Comparison of ENCODE assay signal across 2 worm cellular contexts in genomic region chrV:10469845-10470244, ce11.
A peak's percentile ranks its signal among the peaks of the same experiment; 100 is the strongest.
TF ChIP-seq lines count a peak whose summit lies in the region.

No protein-coding gene starts in this region.

TF ChIP-seq in whole organism, L1 larva, 84 proteins besides CTCF, POLR2A, EP300 and RAD21:
- TF ChIP-seq efl-1 (optimal IDR thresholded peaks at IDR 0.05; lab: Kevin White, UChicago): no peak
- peak in 1 of 2 experiments; percentile 71 for TF ChIP-seq efl-1 (GFP tag; optimal IDR thresholded peaks at IDR 0.05 in 1 of 2; lab: Kevin White, UChicago)
- TF ChIP-seq ztf-11 (tag; optimal IDR thresholded peaks at IDR 0.05; lab: Kevin White, UChicago): no peak
- TF ChIP-seq fkh-8 (tag; optimal IDR thresholded peaks at IDR 0.05; lab: Kevin White, UChicago): peak; percentile 12

TF ChIP-seq in whole organism, L4 larva, 104 proteins besides CTCF, POLR2A, EP300 and RAD21:
- TF ChIP-seq ztf-11 (tag; optimal IDR thresholded peaks at IDR 0.05; lab: Kevin White, UChicago) (no peak), aha-1 (tag; lab: Kevin White, UChicago) (peak; percentile 92)

Comparison
In these comparisons a context has a peak if more than half of its experiments do, and no peak if none do; other contexts are left out.
1. Of the 29 proteins assayed by ChIP-seq in both whole organism, L4 larva and whole organism, L1 larva: peak only in whole organism, L4 larva: aha-1; only in whole organism, L1 larva: none; in both: none; in neither: 28.